Worm (Caenorhabditis elegans) whole organism, L4/young adult: ENCODE data around the gene C56E6.7.

Source experiments
- W03F9.2 ChIP-seq: fragments of 150-350 bp; optimal IDR thresholded peaks from 2 replicates; lab custom pipeline; 2014; ENCODE audit warnings: missing biosample characterization, missing genetic modification characterization
- dao-5 ChIP-seq: sonication (generic microtip); optimal IDR thresholded peaks from 2 replicates; lab custom pipeline; 2016; ENCODE audit warnings: missing genotype, missing genetic modification characterization, moderate library complexity, missing compliant biosample characterization
- him-1 ChIP-seq: sonication (generic microtip); optimal IDR thresholded peaks from 2 replicates; lab custom pipeline; 2016; ENCODE audit warnings: missing genotype, missing genetic modification reagents, missing genetic modification characterization, missing compliant biosample characterization

- TF ChIP-seq him-1 (tag; lab: Kevin White, UChicago) (no peak), dao-5 (tag; lab: Kevin White, UChicago) (no peak), W03F9.2 (tag; lab: Kevin White, UChicago) (no peak)
Observed at ce11 chrII:6502826-6503225, 13.6 kb upstream of the C56E6.7 start, which contains the start of gene R05G9.1.
